Worm (Caenorhabditis elegans): ENCODE data around the gene ZK1240.11.

ce11 chrII:2288798-2289197, 36.3 kb upstream of the ZK1240.11 start, which contains the start of the genes K09F6.10 and K09F6.13:
- TF ChIP-seq him-1 (tag; optimal IDR thresholded peaks at IDR 0.05) (no peak), W03F9.2 (tag; optimal IDR thresholded peaks at IDR 0.05) (no peak), dao-5 (tag; optimal IDR thresholded peaks at IDR 0.05) (no peak)

Data from whole organism, L4/young adult.